Worm (Caenorhabditis elegans): Measurements from ENCODE around the gene C35D6.4.

The C35D6.4 gene

ce11 chrIV:16388856-16389461, 38.2 kb downstream of the C35D6.4 start (continued):
- TF ChIP-seq lin-26 (GFP tag; IDR thresholded peaks at IDR 0.05): peak; percentile 93
- peak; percentile 86; the same call in 1 of the 2 replicates for TF ChIP-seq cebp-2 (GFP tag; IDR thresholded peaks at IDR 0.05)
- TF ChIP-seq mes-4 (tag; optimal IDR thresholded peaks at IDR 0.05): peak; percentile 42
- TF ChIP-seq Y67H2A.10 (GFP tag; conservative IDR thresholded peaks at IDR 0.05): no peak
- TF ChIP-seq unc-62 (GFP tag; optimal IDR thresholded peaks at IDR 0.05): no peak
- TF ChIP-seq K11D2.4 (GFP tag; IDR thresholded peaks at IDR 0.05): no peak; the same call in 1 of the 2 replicates
- TF ChIP-seq lag-1 (GFP tag; IDR thresholded peaks at IDR 0.05): no peak
- TF ChIP-seq sea-2 (GFP tag; IDR thresholded peaks at IDR 0.05): no peak
- no peak; the same call in 1 of the 2 replicates for TF ChIP-seq ekl-4 (GFP tag; IDR thresholded peaks at IDR 0.05)
- no peak for TF ChIP-seq F57C9.4 (tag; optimal IDR thresholded peaks at IDR 0.05)
- peak; percentile 94 for TF ChIP-seq tbp1 (GFP tag; optimal IDR thresholded peaks at IDR 0.05)
- peak; percentile 90 for TF ChIP-seq ZK185.1 (tag; optimal IDR thresholded peaks at IDR 0.05; ENCODE audit: poor library complexity, severe bottlenecking)
- TF ChIP-seq ceh-79 (tag; optimal IDR thresholded peaks at IDR 0.05): peak; percentile 24
- TF ChIP-seq nhr-80 (tag; optimal IDR thresholded peaks at IDR 0.05): peak; percentile 38
- TF ChIP-seq T07F8.4 (tag; optimal IDR thresholded peaks at IDR 0.05): peak; percentile 65
- TF ChIP-seq madf-8 (GFP tag; conservative IDR thresholded peaks at IDR 0.05): 0 out of 2 replicates have a peak, but pooled peaks have one; percentile 22
- TF ChIP-seq F55B11.4 (tag; optimal IDR thresholded peaks at IDR 0.05; ENCODE audit: borderline replicate concordance, insufficient read depth): no peak
- peak; percentile 50 for TF ChIP-seq lsl-1 (GFP tag; optimal IDR thresholded peaks at IDR 0.05)
- peak; percentile 74 for TF ChIP-seq hmg-1.2 (GFP tag; IDR thresholded peaks at IDR 0.05)
- no peak for TF ChIP-seq madf-6 (GFP tag; IDR thresholded peaks at IDR 0.05)
- TF ChIP-seq xnd-1 (tag; optimal IDR thresholded peaks at IDR 0.05): no peak
- TF ChIP-seq T26A5.8 (tag; optimal IDR thresholded peaks at IDR 0.05): peak; percentile 29
- TF ChIP-seq F37B4.10 (GFP tag; IDR thresholded peaks at IDR 0.05): no peak
- TF ChIP-seq somi-1 (GFP tag; optimal IDR thresholded peaks at IDR 0.05): peak; percentile 29
- TF ChIP-seq bed-2 (GFP tag; IDR thresholded peaks at IDR 0.05): no peak
- TF ChIP-seq tlf-1 (GFP tag; optimal IDR thresholded peaks at IDR 0.05): peak; percentile 28
- no peak for TF ChIP-seq hlh-26 (GFP tag; conservative IDR thresholded peaks at IDR 0.05)
- peak; percentile 93 for TF ChIP-seq dox-1 (GFP tag; IDR thresholded peaks at IDR 0.05)
- TF ChIP-seq madf-3 (GFP tag; IDR thresholded peaks at IDR 0.05): no peak
- TF ChIP-seq lin-54 (GFP tag; optimal IDR thresholded peaks at IDR 0.05): peak; percentile 73
- TF ChIP-seq ztf-28 (GFP tag; IDR thresholded peaks at IDR 0.05): peak; percentile 73
- peak; percentile 99 for TF ChIP-seq attf-6 (GFP tag; IDR thresholded peaks at IDR 0.05)
- peak; percentile 83 for TF ChIP-seq rpc-1 (optimal IDR thresholded peaks at IDR 0.05)
- peak; percentile 85 for TF ChIP-seq rpc-1 (tag; optimal IDR thresholded peaks at IDR 0.05)
- peak; percentile 50; the same call in 1 of the 2 replicates for TF ChIP-seq attf-3 (GFP tag; conservative IDR thresholded peaks at IDR 0.05)
- TF ChIP-seq C06A6.2 (GFP tag; conservative IDR thresholded peaks at IDR 0.05): no peak
- no peak for TF ChIP-seq ztf-25 (GFP tag; IDR thresholded peaks at IDR 0.05)
- peak; percentile 58 for TF ChIP-seq B0035.1 (tag; optimal IDR thresholded peaks at IDR 0.05)
- TF ChIP-seq nhr-90 (tag; optimal IDR thresholded peaks at IDR 0.05): peak; percentile 77
- peak; percentile 15 for TF ChIP-seq hlh-12 (tag; optimal IDR thresholded peaks at IDR 0.05)
- TF ChIP-seq lir-1 (GFP tag; conservative IDR thresholded peaks at IDR 0.05): peak; percentile 79
- TF ChIP-seq aptf-2 (GFP tag; conservative IDR thresholded peaks at IDR 0.05): 0 out of 2 replicates have a peak, but pooled peaks have one; percentile 16
- peak; percentile 85 for TF ChIP-seq F23B12.7 (tag; optimal IDR thresholded peaks at IDR 0.05; ENCODE audit: insufficient read depth)
- TF ChIP-seq snpc-3.4 (tag; optimal IDR thresholded peaks at IDR 0.05): peak; percentile 73

Data from whole organism, young adult.